Worm (Caenorhabditis elegans): ENCODE results near the gene hil-3.

DNA sequence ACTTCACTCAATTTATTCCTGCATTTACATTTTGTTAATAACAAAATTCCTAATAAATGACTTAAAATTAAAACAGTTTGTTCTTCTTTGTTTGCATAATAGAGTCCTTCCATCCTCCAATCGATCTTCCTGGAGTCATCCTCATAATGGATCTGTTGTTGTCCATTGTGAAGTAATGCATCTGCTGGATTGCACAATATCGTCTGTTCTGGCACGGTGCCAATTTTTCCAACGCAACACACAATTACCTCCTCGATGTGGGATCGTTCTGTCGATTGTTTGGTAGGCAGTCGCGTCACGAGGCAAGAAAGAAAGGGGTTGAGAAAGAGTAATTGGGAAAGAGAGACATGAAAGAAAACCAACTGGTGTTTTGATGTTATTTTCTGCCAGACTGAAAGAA, 1.0 kb downstream of the hil-3 start:
- TF ChIP-seq B0310.2 (tag; optimal IDR thresholded peaks at IDR 0.05) (no peak), hmbx-1 (tag; optimal IDR thresholded peaks at IDR 0.05) (no peak), tbx-11 (GFP tag; IDR thresholded peaks at IDR 0.05) (no peak), sea-1 (GFP tag; conservative IDR thresholded peaks at IDR 0.05) (0 out of 2 replicates have a peak, but pooled peaks have one; percentile 16), hmg-4 (GFP tag; optimal IDR thresholded peaks at IDR 0.05) (no peak), ama-1 (optimal IDR thresholded peaks at IDR 0.05) (peak; percentile 86), hnd-1 (tag; optimal IDR thresholded peaks at IDR 0.05) (no peak), F13C5.2 (tag; optimal IDR thresholded peaks at IDR 0.05) (no peak), pes-1 (GFP tag; IDR thresholded peaks at IDR 0.05) (no peak), aly-1 (tag; optimal IDR thresholded peaks at IDR 0.05) (no peak), tra-4 (tag; optimal IDR thresholded peaks at IDR 0.05) (no peak)
